Fruit fly (Drosophila melanogaster) whole organism, embryonic: ENCODE data around the gene IntS10.

Experiments used
- Atf-2 ChIP-seq: fragments of 200-800 bp; sonication (Bioruptor generic); optimal IDR thresholded peaks from 2 replicates; lab custom pipeline; 2016; ENCODE audit warnings: missing biosample characterization, missing genetic modification characterization
- Bgb ChIP-seq: fragments of 200-800 bp; sonication (Bioruptor generic); IDR thresholded peaks from 2 replicates; pipeline ENCODE4 v1.3.6; 2022; ENCODE audit warnings: missing biosample characterization, missing genetic modification characterization; ENCODE audit not compliant: partially characterized antibody
- CG10274 ChIP-seq: fragments of 200-800 bp; sonication (Bioruptor generic); optimal IDR thresholded peaks from 3 replicates; lab custom pipeline; 2017; ENCODE audit warnings: missing biosample characterization, mild to moderate bottlenecking, missing genetic modification characterization
- CG10543 ChIP-seq: fragments of 200-800 bp; sonication (Bioruptor generic); optimal IDR thresholded peaks from 3 replicates; lab custom pipeline; 2017; ENCODE audit warnings: missing biosample characterization, mild to moderate bottlenecking, missing genetic modification characterization, moderate library complexity
- CG12391 ChIP-seq: fragments of 200-800 bp; sonication (Bioruptor generic); optimal IDR thresholded peaks from 3 replicates; lab custom pipeline; 2018; ENCODE audit warnings: missing biosample characterization, mild to moderate bottlenecking, missing genetic modification characterization, moderate library complexity
- CG15601 ChIP-seq: fragments of 200-800 bp; sonication (Bioruptor generic); optimal IDR thresholded peaks from 3 replicates; lab custom pipeline; 2019; ENCODE audit warnings: missing biosample characterization, mild to moderate bottlenecking, missing genetic modification characterization, moderate library complexity
- CG1602 ChIP-seq: fragments of 200-800 bp; sonication (Bioruptor generic); optimal IDR thresholded peaks from 3 replicates; lab custom pipeline; 2016; ENCODE audit warnings: missing biosample characterization, missing genetic modification characterization
- CG18011 ChIP-seq: fragments of 200-800 bp; sonication (Bioruptor generic); optimal IDR thresholded peaks from 2 replicates; lab custom pipeline; 2017; ENCODE audit warnings: missing biosample characterization, missing genetic modification characterization, mild to moderate bottlenecking, moderate library complexity, missing genotype
- CG2199 ChIP-seq: fragments of 200-800 bp; sonication (Bioruptor generic); IDR thresholded peaks from 3 replicates; pipeline ENCODE4 v1.3.6; 2022; ENCODE audit warnings: missing biosample characterization, missing genetic modification characterization
- CG2889 ChIP-seq: fragments of 200-800 bp; sonication (Bioruptor generic); IDR thresholded peaks from 3 replicates; pipeline ENCODE4 v1.3.6; 2022; ENCODE audit warnings: missing biosample characterization, missing genetic modification characterization
- CG3065 ChIP-seq: fragments of 200-800 bp; sonication (Bioruptor generic); optimal IDR thresholded peaks from 2 replicates; lab custom pipeline; 2016; ENCODE audit warnings: missing biosample characterization, missing genetic modification characterization
- CG3163 ChIP-seq: fragments of 200-800 bp; sonication (Bioruptor generic); optimal IDR thresholded peaks from 3 replicates; lab custom pipeline; 2016; ENCODE audit warnings: missing biosample characterization, missing genetic modification characterization
- CG34224 ChIP-seq: fragments of 200-800 bp; sonication (Bioruptor generic); IDR thresholded peaks from 3 replicates; pipeline ENCODE4 v1.3.6; 2022; ENCODE audit warnings: missing biosample characterization, missing genetic modification characterization; ENCODE audit not compliant: partially characterized antibody
- CG3995 ChIP-seq: fragments of 200-800 bp; sonication (Bioruptor generic); optimal IDR thresholded peaks from 3 replicates; lab custom pipeline; 2016; ENCODE audit warnings: missing biosample characterization, missing genetic modification characterization
- CG5953 ChIP-seq: fragments of 200-800 bp; sonication (Bioruptor generic); IDR thresholded peaks from 2 replicates; pipeline ENCODE4 v1.3.6; 2022; ENCODE audit warnings: missing biosample characterization, missing genetic modification characterization
- CG6175 ChIP-seq: fragments of 200-800 bp; sonication (Bioruptor generic); IDR thresholded peaks from 3 replicates; pipeline ENCODE4 v1.3.6; 2022; ENCODE audit warnings: missing biosample characterization, missing genetic modification characterization
- CG6765 ChIP-seq: fragments of 200-800 bp; sonication (Bioruptor generic); optimal IDR thresholded peaks from 3 replicates; lab custom pipeline; 2017; ENCODE audit warnings: missing biosample characterization, mild to moderate bottlenecking, missing genetic modification characterization
- CG6854 ChIP-seq: fragments of 200-800 bp; sonication (Bioruptor generic); optimal IDR thresholded peaks from 3 replicates; lab custom pipeline; 2017; ENCODE audit warnings: missing biosample characterization, mild to moderate bottlenecking, missing genetic modification characterization
- CG9797 ChIP-seq: fragments of 200-800 bp; sonication (Bioruptor generic); optimal IDR thresholded peaks from 3 replicates; lab custom pipeline; 2018; ENCODE audit warnings: missing biosample characterization, mild to moderate bottlenecking, missing genetic modification characterization
- D ChIP-seq, 2 experiments: fragments of 200-800 bp in 1 of 2; fragments of >200 bp in 1 of 2; sonication (Bioruptor generic) in 1 of 2; optimal IDR thresholded peaks; 2 replicates in 1 of 2; 3 replicates in 1 of 2; lab custom pipeline; 2017; ENCODE audit warnings: mild to moderate bottlenecking in 1 of 2, missing biosample characterization in 1 of 2, missing genetic modification characterization in 1 of 2, missing genetic modification reagents in 1 of 2
- Dip3 ChIP-seq: fragments of 200-800 bp; sonication (Bioruptor generic); optimal IDR thresholded peaks from 3 replicates; lab custom pipeline; 2016; ENCODE audit warnings: missing biosample characterization, missing genetic modification characterization
- Drgx ChIP-seq: fragments of 200-800 bp; sonication (Bioruptor generic); IDR thresholded peaks from 2 replicates; pipeline ENCODE4 v1.3.6; 2022; ENCODE audit warnings: missing biosample characterization, missing genetic modification characterization
- Elba2 ChIP-seq: fragments of 200-800 bp; sonication (Bioruptor generic); optimal IDR thresholded peaks from 3 replicates; lab custom pipeline; 2016; ENCODE audit warnings: missing biosample characterization, missing genetic modification characterization
- Ets65A ChIP-seq: fragments of 200-800 bp; sonication (Bioruptor generic); peaks from one replicate; lab custom pipeline; 2016; ENCODE audit warnings: missing biosample characterization, missing genetic modification characterization
- HmgZ ChIP-seq: fragments of 200-800 bp; sonication (Bioruptor generic); optimal IDR thresholded peaks from 2 replicates; lab custom pipeline; 2018; ENCODE audit warnings: missing biosample characterization, mild to moderate bottlenecking, missing genetic modification characterization
- Hr78 ChIP-seq, 2 experiments: fragments of 200-800 bp in 1 of 2; fragments of >200 bp in 1 of 2; sonication (Bioruptor generic) in 1 of 2; optimal IDR thresholded peaks; 2 replicates each; lab custom pipeline; 2017 to 2019; ENCODE audit warnings: missing biosample characterization in 2 of 2, missing genetic modification characterization in 2 of 2, mild to moderate bottlenecking in 1 of 2, moderate library complexity in 1 of 2
- Hsf ChIP-seq: fragments of 200-800 bp; sonication (Bioruptor generic); optimal IDR thresholded peaks from 3 replicates; lab custom pipeline; 2016; ENCODE audit warnings: missing biosample characterization, missing genetic modification characterization
- Lpt ChIP-seq: fragments of >200 bp; optimal IDR thresholded peaks from 2 replicates; lab custom pipeline; 2018; ENCODE audit warnings: missing biosample characterization, missing genetic modification characterization
- MBD-R2 ChIP-seq: fragments of 200-800 bp; sonication (Bioruptor generic); IDR thresholded peaks from 2 replicates; pipeline ENCODE4 v1.3.6; 2022; ENCODE audit warnings: missing biosample characterization, missing genetic modification characterization
- Mrtf ChIP-seq: fragments of 200-800 bp; sonication (Bioruptor generic); IDR thresholded peaks from 3 replicates; pipeline ENCODE4 v1.3.6; 2022; ENCODE audit warnings: missing biosample characterization, missing genetic modification characterization
- NC2β ChIP-seq: fragments of 200-800 bp; sonication (Bioruptor generic); optimal IDR thresholded peaks from 2 replicates; lab custom pipeline; 2016; ENCODE audit warnings: missing biosample characterization, missing genetic modification characterization
- Optix ChIP-seq: fragments of 200-800 bp; sonication (Bioruptor generic); IDR thresholded peaks from 3 replicates; pipeline ENCODE4 v1.3.6; 2022; ENCODE audit warnings: missing biosample characterization, missing genetic modification characterization
- Xrp1 ChIP-seq: fragments of 200-800 bp; sonication (Bioruptor generic); IDR thresholded peaks from 2 replicates; pipeline ENCODE4 v1.3.6; 2022; ENCODE audit warnings: missing biosample characterization, missing genetic modification characterization
- ab ChIP-seq: fragments of 200-800 bp; sonication (Bioruptor generic); optimal IDR thresholded peaks from 2 replicates; lab custom pipeline; 2016; ENCODE audit warnings: missing biosample characterization, missing genetic modification characterization
- az2 ChIP-seq: fragments of 200-800 bp; sonication (Bioruptor generic); optimal IDR thresholded peaks from 3 replicates; lab custom pipeline; 2016; ENCODE audit warnings: missing biosample characterization, missing genetic modification characterization
- br ChIP-seq: fragments of >200 bp; optimal IDR thresholded peaks from 2 replicates; lab custom pipeline; 2017
- btn ChIP-seq: fragments of 200-800 bp; sonication (Bioruptor generic); optimal IDR thresholded peaks from 2 replicates; lab custom pipeline; 2016; ENCODE audit warnings: missing biosample characterization, missing genetic modification characterization
- dati ChIP-seq: fragments of 200-800 bp; sonication (Bioruptor generic); IDR thresholded peaks from 2 replicates; pipeline ENCODE4 v1.3.6; 2022; ENCODE audit warnings: missing biosample characterization, missing genetic modification characterization
- eve ChIP-seq, 2 experiments: fragments of >200 bp; optimal IDR thresholded peaks; 2 replicates each; lab custom pipeline; 2017; ENCODE audit warnings: missing biosample characterization in 2 of 2, missing genetic modification characterization in 2 of 2
- gro ChIP-seq: fragments of 200-800 bp; sonication (Bioruptor generic); optimal IDR thresholded peaks from 2 replicates; lab custom pipeline; 2016; ENCODE audit warnings: missing biosample characterization, missing genetic modification characterization
- gsb ChIP-seq: fragments of 200-800 bp; sonication (Bioruptor generic); IDR thresholded peaks from 2 replicates; pipeline ENCODE4 v1.3.6; 2022; ENCODE audit warnings: missing biosample characterization, missing genetic modification characterization
- hkb ChIP-seq, 2 experiments: fragments of 200-800 bp in 1 of 2; fragments of >200 bp in 1 of 2; sonication (Bioruptor generic) in 1 of 2; IDR thresholded peaks in 1 of 2; optimal IDR thresholded peaks in 1 of 2; 2 replicates each; pipeline versions ENCODE4 v1.3.6 to Lab custom; 2017 to 2022; ENCODE audit warnings: missing biosample characterization in 1 of 2, missing genetic modification characterization in 1 of 2
- lmd ChIP-seq: fragments of 200-800 bp; sonication (Bioruptor generic); IDR thresholded peaks from 2 replicates; pipeline ENCODE4 v1.3.6; 2022; ENCODE audit warnings: missing biosample characterization, missing genetic modification characterization
- mirr ChIP-seq: fragments of 200-800 bp; sonication (Bioruptor generic); optimal IDR thresholded peaks from 3 replicates; lab custom pipeline; 2018; ENCODE audit warnings: missing biosample characterization, mild to moderate bottlenecking, missing genetic modification characterization
- phol ChIP-seq: fragments of 200-800 bp; sonication (Bioruptor generic); optimal IDR thresholded peaks from 3 replicates; lab custom pipeline; 2018; ENCODE audit warnings: missing biosample characterization, mild to moderate bottlenecking, missing genetic modification characterization, moderate library complexity
- sisA ChIP-seq: fragments of 200-800 bp; sonication (Bioruptor generic); IDR thresholded peaks from 2 replicates; pipeline ENCODE4 v1.3.6; 2022; ENCODE audit warnings: missing biosample characterization, missing genetic modification characterization
- so ChIP-seq: fragments of 200-800 bp; sonication (Bioruptor generic); IDR thresholded peaks from 3 replicates; pipeline ENCODE4 v1.3.6; 2022; ENCODE audit warnings: missing biosample characterization, missing genetic modification characterization
- ssp ChIP-seq: fragments of 200-800 bp; sonication (Bioruptor generic); IDR thresholded peaks from 2 replicates; pipeline ENCODE4 v1.3.6; 2022; ENCODE audit warnings: missing biosample characterization, missing genetic modification characterization
- tll ChIP-seq, 2 experiments: fragments of 200-800 bp in 1 of 2; fragments of >200 bp in 1 of 2; sonication (Bioruptor generic) in 1 of 2; optimal IDR thresholded peaks; 2 replicates each; lab custom pipeline; 2017 to 2019; ENCODE audit warnings: missing biosample characterization in 2 of 2, missing genetic modification characterization in 2 of 2, mild to moderate bottlenecking in 1 of 2, moderate library complexity in 1 of 2
- yki ChIP-seq: fragments of >200 bp; optimal IDR thresholded peaks from 3 replicates; lab custom pipeline; 2018
- z ChIP-seq: fragments of 200-800 bp; sonication (Bioruptor generic); IDR thresholded peaks from 3 replicates; pipeline ENCODE4 v1.3.6; 2022; ENCODE audit warnings: missing biosample characterization, missing genetic modification characterization

IntS10 gene

dm6 chr3L:3771406-3771935 lies 35.0 kb upstream of the IntS10 start (continued):
- TF ChIP-seq Bgb (GFP tag; lab: Robert Waterston, UW) (no peak), br (no peak), mirr (GFP tag; lab: Kevin White, UChicago) (peak; percentile 11), CG1602 (GFP tag; lab: Kevin White, UChicago) (peak; percentile 5), so (GFP tag; lab: Robert Waterston, UW) (peak; percentile 81; the same call in 2 of the 3 replicates), CG9797 (GFP tag; lab: Kevin White, UChicago) (no peak), gro (no peak), CG6854 (GFP tag; lab: Kevin White, UChicago) (peak; percentile 71), ssp (GFP tag; lab: Robert Waterston, UW) (peak; percentile 59), eve (GFP tag; optimal IDR thresholded peaks at IDR 0.05; lab: Kevin White, UChicago) (no peak), CG6175 (GFP tag; lab: Robert Waterston, UW) (peak; percentile 47; the same call in 1 of the 3 replicates), tll (GFP tag; optimal IDR thresholded peaks at IDR 0.05; lab: Kevin White, UChicago) (no peak), gsb (GFP tag; lab: Robert Waterston, UW) (peak; percentile 66), Elba2 (no peak), CG6765 (peak; percentile 44), Hr78 (GFP tag; optimal IDR thresholded peaks at IDR 0.05; lab: Kevin White, UChicago) (no peak), Mrtf (peak; percentile 74; the same call in 1 of the 3 replicates), CG3065 (no peak), CG10274 (GFP tag; lab: Kevin White, UChicago) (no peak), Atf-2 (GFP tag; lab: Kevin White, UChicago) (no peak), btn (GFP tag; lab: Kevin White, UChicago) (no peak), HmgZ (tag; lab: Kevin White, UChicago) (peak; percentile 66), Optix (GFP tag; lab: Robert Waterston, UW) (no peak), CG12391 (tag; lab: Kevin White, UChicago) (peak; percentile 76), yki (lab: Kevin White, UChicago) (no peak), D (optimal IDR thresholded peaks at IDR 0.05; lab: Kevin White, UChicago) (no peak), D (GFP tag; optimal IDR thresholded peaks at IDR 0.05; lab: Kevin White, UChicago) (no peak), CG15601 (tag; lab: Kevin White, UChicago) (peak; percentile 19), lmd (peak; percentile 87), Ets65A (GFP tag; lab: Kevin White, UChicago) (no peak), Drgx (GFP tag; lab: Robert Waterston, UW) (peak; percentile 89), sisA (GFP tag; lab: Robert Waterston, UW) (peak; percentile 76), hkb (optimal IDR thresholded peaks at IDR 0.05; lab: Kevin White, UChicago) (no peak), hkb (GFP tag; IDR thresholded peaks at IDR 0.05; lab: Robert Waterston, UW) (peak; percentile 92), CG3995 (peak; percentile 16), CG3163 (GFP tag; lab: Kevin White, UChicago) (no peak), dati (GFP tag; lab: Robert Waterston, UW) (0 out of 2 replicates have a peak, but pooled peaks have one; percentile 11), Lpt (GFP tag; lab: Kevin White, UChicago) (no peak), CG2889 (GFP tag; lab: Robert Waterston, UW) (peak; percentile 41; the same call in 1 of the 3 replicates), ab (GFP tag; lab: Kevin White, UChicago) (no peak), MBD-R2 (peak; percentile 74), CG5953 (peak; percentile 46; the same call in 1 of the 2 replicates), az2 (GFP tag; lab: Kevin White, UChicago) (peak; percentile 51), CG2199 (GFP tag; lab: Robert Waterston, UW) (no peak), CG34224 (GFP tag; lab: Robert Waterston, UW) (no peak), Dip3 (peak; percentile 2), z (no peak), NC2β (GFP tag; lab: Kevin White, UChicago) (no peak), Xrp1 (GFP tag; lab: Robert Waterston, UW) (peak; percentile 73), phol (peak; percentile 44), Hsf (GFP tag; lab: Kevin White, UChicago) (peak; percentile 22), CG10543 (GFP tag; lab: Kevin White, UChicago) (peak; percentile 65), CG18011 (GFP tag; lab: Kevin White, UChicago) (peak; percentile 1)
